4 fruit fly cellular contexts compared by ENCODE assay signal in the genomic region with DNA sequence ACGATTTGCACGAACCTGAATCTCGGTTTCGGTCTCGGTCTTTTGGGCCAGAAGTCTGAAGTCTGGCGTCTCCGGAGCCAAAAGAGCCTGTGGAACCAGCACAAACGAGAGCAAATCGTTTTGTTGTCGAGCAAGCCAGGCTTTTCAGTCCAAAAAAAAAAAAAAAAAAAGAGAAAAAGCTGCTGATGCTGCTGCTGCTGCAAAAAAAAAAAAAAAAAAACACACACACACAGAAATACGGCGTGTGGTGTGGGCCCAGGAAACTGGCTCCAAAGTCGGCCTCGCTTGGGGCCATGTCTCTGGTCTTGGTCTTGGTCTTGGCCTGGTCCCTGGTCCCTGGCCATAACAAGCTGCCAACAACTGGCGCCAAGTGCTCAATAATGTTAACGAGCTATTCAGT.
TF ChIP-seq lines count a peak whose summit lies in the region.

No protein-coding gene starts in this region.

- TF ChIP-seq CTCF in whole organism, embryonic (GFP tag; optimal IDR thresholded peaks at IDR 0.05; lab: Kevin White, UChicago): no peak

TF ChIP-seq in whole organism, embryonic, 481 proteins besides CTCF, POLR2A, EP300 and RAD21:
- TF ChIP-seq Drgx (GFP tag; IDR thresholded peaks at IDR 0.05; lab: Robert Waterston, UW): peak; percentile 43; the same call in 1 of the 2 replicates
- TF ChIP-seq jing (GFP tag; optimal IDR thresholded peaks at IDR 0.05; lab: Kevin White, UChicago): no peak

TF ChIP-seq in whole organism, prepupa, 60 proteins besides CTCF, POLR2A, EP300 and RAD21:
- peak; percentile 20 for TF ChIP-seq net (GFP tag; optimal IDR thresholded peaks at IDR 0.05; lab: Kevin White, UChicago)
- TF ChIP-seq CG15336 (GFP tag; IDR thresholded peaks at IDR 0.05; lab: Robert Waterston, UW): peak; percentile 64
- TF ChIP-seq CG6808 (GFP tag; optimal IDR thresholded peaks at IDR 0.05; lab: Kevin White, UChicago): peak; percentile 24
- peak; percentile 70 for TF ChIP-seq Eip78C (GFP tag; lab: Kevin White, UChicago)
- TF ChIP-seq Sox102F (GFP tag; optimal IDR thresholded peaks at IDR 0.05; lab: Kevin White, UChicago): peak; percentile 6
- TF ChIP-seq eg (GFP tag; IDR thresholded peaks at IDR 0.05; lab: Robert Waterston, UW): peak; percentile 65; the same call in 2 of the 3 replicates
- no peak for TF ChIP-seq CG32006 (GFP tag; optimal IDR thresholded peaks at IDR 0.05; lab: Kevin White, UChicago)
- TF ChIP-seq pdm3 (GFP tag; optimal IDR thresholded peaks at IDR 0.05; lab: Kevin White, UChicago): peak; percentile 32
- no peak for TF ChIP-seq fd85E (GFP tag; optimal IDR thresholded peaks at IDR 0.05; lab: Kevin White, UChicago)
- TF ChIP-seq CG6163 (GFP tag; IDR thresholded peaks at IDR 0.05; lab: Robert Waterston, UW): peak; percentile 69; the same call in 2 of the 3 replicates
- TF ChIP-seq fd59A (GFP tag; optimal IDR thresholded peaks at IDR 0.05; lab: Kevin White, UChicago): no peak
- TF ChIP-seq CG11762 (GFP tag; optimal IDR thresholded peaks at IDR 0.05; lab: Kevin White, UChicago; ENCODE audit: insufficient read depth): no peak
- TF ChIP-seq CG3032 (tag; optimal IDR thresholded peaks at IDR 0.05; lab: Kevin White, UChicago): no peak
- TF ChIP-seq Sox15 (GFP tag; optimal IDR thresholded peaks at IDR 0.05; lab: Kevin White, UChicago): no peak
- TF ChIP-seq CG8119 (GFP tag; IDR thresholded peaks at IDR 0.05; lab: Robert Waterston, UW): peak; percentile 75
- peak; percentile 17 for TF ChIP-seq achi (GFP tag; optimal IDR thresholded peaks at IDR 0.05; lab: Kevin White, UChicago)
- peak; percentile 22 for TF ChIP-seq Lpt (GFP tag; optimal IDR thresholded peaks at IDR 0.05; lab: Kevin White, UChicago)
- TF ChIP-seq fkh (GFP tag; optimal IDR thresholded peaks at IDR 0.05; lab: Kevin White, UChicago): no peak
- TF ChIP-seq CG6276 (GFP tag; optimal IDR thresholded peaks at IDR 0.05; lab: Kevin White, UChicago): peak; percentile 19

TF ChIP-seq in whole organism, pupa, 21 proteins besides CTCF, POLR2A, EP300 and RAD21:
- TF ChIP-seq Pif1A (GFP tag; optimal IDR thresholded peaks at IDR 0.05; lab: Kevin White, UChicago) (peak; percentile 52), Ets98B (GFP tag; IDR thresholded peaks at IDR 0.05; lab: Robert Waterston, UW) (peak; percentile 25; the same call in 1 of the 2 replicates), CG34367 (tag; optimal IDR thresholded peaks at IDR 0.05; lab: Kevin White, UChicago) (no peak), D1 (tag; optimal IDR thresholded peaks at IDR 0.05; lab: Kevin White, UChicago) (no peak), fd96Ca (GFP tag; IDR thresholded peaks at IDR 0.05; lab: Robert Waterston, UW) (peak; percentile 58; the same call in 2 of the 3 replicates), CG12605 (GFP tag; IDR thresholded peaks at IDR 0.05; lab: Robert Waterston, UW) (peak; percentile 78), Pif1B (GFP tag; optimal IDR thresholded peaks at IDR 0.05; lab: Kevin White, UChicago) (peak; percentile 24), CG9948 (tag; optimal IDR thresholded peaks at IDR 0.05; lab: Kevin White, UChicago) (no peak), Snoo (tag; optimal IDR thresholded peaks at IDR 0.05; lab: Kevin White, UChicago) (no peak), CG8159 (tag; optimal IDR thresholded peaks at IDR 0.05; lab: Kevin White, UChicago) (no peak), gl (tag; optimal IDR thresholded peaks at IDR 0.05; lab: Kevin White, UChicago) (no peak), CG4496 (GFP tag; IDR thresholded peaks at IDR 0.05; lab: Robert Waterston, UW) (peak; percentile 74), CG10348 (GFP tag; IDR thresholded peaks at IDR 0.05; lab: Robert Waterston, UW) (no peak), CG15710 (tag; optimal IDR thresholded peaks at IDR 0.05; lab: Kevin White, UChicago) (no peak), EcR (GFP tag; optimal IDR thresholded peaks at IDR 0.05; lab: Kevin White, UChicago) (no peak), rn (GFP tag; IDR thresholded peaks at IDR 0.05; lab: Robert Waterston, UW) (no peak; the same call in 1 of the 2 replicates), CG17806 (tag; optimal IDR thresholded peaks at IDR 0.05; lab: Kevin White, UChicago) (no peak), CG14655 (GFP tag; optimal IDR thresholded peaks at IDR 0.05; lab: Kevin White, UChicago) (peak; percentile 4), CG32121 (GFP tag; IDR thresholded peaks at IDR 0.05; lab: Robert Waterston, UW) (no peak)
TF ChIP-seq in whole organism, pupa: peak in this region for 7.

TF ChIP-seq in whole organism, wandering third instar larva, 38 proteins besides CTCF, POLR2A, EP300 and RAD21:
- TF ChIP-seq foxo (GFP tag; optimal IDR thresholded peaks at IDR 0.05; lab: Kevin White, UChicago) (no peak), Dif (GFP tag; optimal IDR thresholded peaks at IDR 0.05; lab: Kevin White, UChicago; ENCODE audit: partially characterized antibody) (peak; percentile 45), Rel (GFP tag; optimal IDR thresholded peaks at IDR 0.05; lab: Kevin White, UChicago) (peak; percentile 28), Rel (tag; optimal IDR thresholded peaks at IDR 0.05; lab: Kevin White, UChicago) (no peak)

Comparison
In these comparisons a context has a peak if more than half of its experiments do, and no peak if none do; other contexts are left out.
1. Of the 7 proteins assayed by ChIP-seq in both whole organism, embryonic and whole organism, prepupa: peak only in whole organism, embryonic: none; only in whole organism, prepupa: Lpt and Sox102F; in both: none; in neither: 5.